Fruit fly (Drosophila melanogaster): ENCODE measurements around the gene Apl.

Apl gene

dm6 chr3L:16581201-16581705, 13.7 kb upstream of the Apl start, which contains the start of gene Smn:
Smn (minus strand) TSS chr3L:16581547.
- no peak for TF ChIP-seq CTCF (optimal IDR thresholded peaks at IDR 0.05)

- TF ChIP-seq CG8478 (optimal IDR thresholded peaks at IDR 0.05) (no peak), CTCF (optimal IDR thresholded peaks at IDR 0.05) (no peak)
Observed at dm6 chr3L:16582678-16583315, 12.2 kb upstream of the Apl start, which contains the start of gene Rpn12. Rpn12 (plus strand) TSS chr3L:16583028.

dm6 chr3L:16584074-16584578, 10.9 kb upstream of the Apl start, which contains the start of gene UQCR-C2:
UQCR-C2 (plus strand) TSS chr3L:16584124.
- peak in 1 of 2 experiments; percentile 44 for TF ChIP-seq CTCF (optimal IDR thresholded peaks at IDR 0.05)
- TF ChIP-seq CG8478 (optimal IDR thresholded peaks at IDR 0.05), result no peak

- TF ChIP-seq CTCF (optimal IDR thresholded peaks at IDR 0.05), result no peak
- no peak for TF ChIP-seq CG8478 (optimal IDR thresholded peaks at IDR 0.05)
Observed at dm6 chr3L:16586989-16587388, 8.0 kb upstream of the Apl start, which contains the start of the genes Syx8 and CG32163. Syx8 (minus strand) TSS chr3L:16587057. CG32163 (plus strand) TSS chr3L:16587157.

dm6 chr3L:16587994-16588622, 6.9 kb upstream of the Apl start:
- no peak for TF ChIP-seq CG8478 (optimal IDR thresholded peaks at IDR 0.05)
- TF ChIP-seq CTCF (optimal IDR thresholded peaks at IDR 0.05), result peak in 1 of 2 experiments; percentile 31

- no peak for TF ChIP-seq CTCF (optimal IDR thresholded peaks at IDR 0.05)
Observed at dm6 chr3L:16590860-16591259, 4.1 kb upstream of the Apl start, which contains the start of gene tra. tra (minus strand) TSS chr3L:16591050.

dm6 chr3L:16602736-16603144, 7.8 kb downstream of the Apl start, which contains the start of gene Arts:
Arts (plus strand) TSS chr3L:16602851.
- TF ChIP-seq CG8478 (optimal IDR thresholded peaks at IDR 0.05) (no peak), CTCF (optimal IDR thresholded peaks at IDR 0.05) (no peak)

dm6 chr3L:16609120-16609519, 14.1 kb downstream of the Apl start, which contains the start of gene CG4098:
CG4098 (minus strand) TSS chr3L:16609347.
- TF ChIP-seq CTCF (optimal IDR thresholded peaks at IDR 0.05), result no peak
- TF ChIP-seq CG8478 (optimal IDR thresholded peaks at IDR 0.05), result no peak

- TF ChIP-seq CG8478 (optimal IDR thresholded peaks at IDR 0.05) (no peak), CTCF (optimal IDR thresholded peaks at IDR 0.05) (peak in 1 of 2 experiments; percentile 5)
Observed at dm6 chr3L:16610201-16610600, 15.2 kb downstream of the Apl start, which contains the start of gene Prosbeta6. Prosbeta6 (minus strand) TSS chr3L:16610418.

- no peak for TF ChIP-seq CTCF (optimal IDR thresholded peaks at IDR 0.05)
- no peak for TF ChIP-seq CG8478 (optimal IDR thresholded peaks at IDR 0.05)
Observed at dm6 chr3L:16612152-16612551, 17.2 kb downstream of the Apl start, which contains the start of gene CG4101. CG4101 (plus strand) TSS chr3L:16612486.

- no peak for TF ChIP-seq CG8478 (optimal IDR thresholded peaks at IDR 0.05)
- no peak for TF ChIP-seq CTCF (optimal IDR thresholded peaks at IDR 0.05)
Observed at dm6 chr3L:16612972-16613371, 18.0 kb downstream of the Apl start.

dm6 chr3L:16615132-16615709, 20.2 kb downstream of the Apl start, which contains the start of gene Mo25:
Mo25 (minus strand) TSS chr3L:16615472.
- TF ChIP-seq CTCF (optimal IDR thresholded peaks at IDR 0.05), result no peak

- TF ChIP-seq CG8478 (optimal IDR thresholded peaks at IDR 0.05) (no peak), CTCF (optimal IDR thresholded peaks at IDR 0.05) (no peak)
Observed at dm6 chr3L:16626199-16626598, 31.2 kb downstream of the Apl start.

dm6 chr3L:16629793-16630192, 34.8 kb downstream of the Apl start:
- TF ChIP-seq CG8478 (optimal IDR thresholded peaks at IDR 0.05) (no peak), CTCF (optimal IDR thresholded peaks at IDR 0.05) (no peak)

Data from S2 (cell line).